Worm (Caenorhabditis elegans): ENCODE data around the gene C10A4.4.

DNA sequence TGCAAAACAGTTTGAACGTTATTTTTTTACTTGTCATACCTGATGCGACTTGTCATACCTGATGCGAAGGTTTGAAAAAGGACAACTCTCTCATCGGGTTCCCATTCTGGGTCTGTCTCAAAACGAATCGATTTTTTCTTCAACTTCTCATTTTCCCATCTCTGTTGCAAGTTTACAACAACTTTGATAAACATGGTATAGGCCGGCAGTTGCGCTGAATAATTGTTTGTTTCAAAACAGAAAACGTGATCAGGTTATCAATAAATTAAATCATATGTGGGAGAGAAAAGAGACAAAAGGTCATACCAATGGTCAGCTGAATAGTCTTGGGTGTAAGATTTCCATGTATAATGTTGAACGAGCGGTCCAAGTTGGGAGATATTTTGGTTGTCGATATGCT lies 36.0 kb downstream of the C10A4.4 start:
- TF ChIP-seq rpc-1 (optimal IDR thresholded peaks at IDR 0.05): no peak
- TF ChIP-seq rpc-1 (tag; optimal IDR thresholded peaks at IDR 0.05): no peak
- TF ChIP-seq tbp1 (GFP tag; optimal IDR thresholded peaks at IDR 0.05): no peak
- TF ChIP-seq hmg-1.2 (GFP tag; IDR thresholded peaks at IDR 0.05): no peak
- TF ChIP-seq zim-3 (tag; optimal IDR thresholded peaks at IDR 0.05): no peak
- TF ChIP-seq ceh-40 (GFP tag; IDR thresholded peaks at IDR 0.05): no peak
- TF ChIP-seq ceh-58 (GFP tag; IDR thresholded peaks at IDR 0.05): no peak
- no peak for TF ChIP-seq ekl-4 (GFP tag; IDR thresholded peaks at IDR 0.05)
- TF ChIP-seq C17E4.6 (GFP tag; IDR thresholded peaks at IDR 0.05): no peak
- no peak for TF ChIP-seq ztf-3 (GFP tag; optimal IDR thresholded peaks at IDR 0.05)
- TF ChIP-seq snpc-3.4 (tag; optimal IDR thresholded peaks at IDR 0.05): no peak
- no peak for TF ChIP-seq pha-4 (tag; optimal IDR thresholded peaks at IDR 0.05)
- TF ChIP-seq Y79H2A.3 (GFP tag; conservative IDR thresholded peaks at IDR 0.05): no peak

Data from whole organism, young adult.